Worm (Caenorhabditis elegans) whole organism, L4 larva: ENCODE results near the gene R04D3.3.
"Not testable (repeated sequence)": the region's sequence is repeated elsewhere in the genome, so short reads cannot be mapped to it uniquely, and the experiment has no call there.

Experiments used
- F10B5.3 ChIP-seq: sonication (generic microtip); optimal IDR thresholded peaks from 2 replicates; lab custom pipeline; 2016; ENCODE audit warnings: mild to moderate bottlenecking, missing genetic modification characterization, missing compliant biosample characterization
- F44E2.7 ChIP-seq: fragments of 200-800 bp; sonication (Bioruptor generic); IDR thresholded peaks from 2 replicates; pipeline ENCODE4 v2.1.2; 2022; ENCODE audit warnings: missing genetic modification characterization, missing compliant biosample characterization
- T20F7.1 ChIP-seq: fragments of 200-800 bp; sonication (Bioruptor generic); optimal IDR thresholded peaks from 2 replicates; lab custom pipeline; 2018; ENCODE audit warnings: mild to moderate bottlenecking, missing genetic modification characterization, missing compliant biosample characterization
- Y105C5A.15 ChIP-seq: fragments of 200-800 bp; sonication (Bioruptor generic); IDR thresholded peaks from 2 replicates; pipeline ENCODE4 v1.3.6; 2022; ENCODE audit warnings: missing genetic modification characterization, missing compliant biosample characterization
- Y5F2A.4 ChIP-seq: fragments of 200-800 bp; sonication (Bioruptor generic); optimal IDR thresholded peaks from 2 replicates; lab custom pipeline; 2018; ENCODE audit warnings: mild to moderate bottlenecking, missing genetic modification characterization, missing compliant biosample characterization
- aha-1 ChIP-seq: fragments of 150-350 bp; peaks from one replicate; lab custom pipeline; 2014; ENCODE audit warnings: missing biosample characterization, missing genetic modification characterization
- arid-1 ChIP-seq: fragments of 200-800 bp; sonication (Bioruptor generic); conservative IDR thresholded peaks from 2 replicates; pipeline ENCODE4 v1.3.6; 2022; ENCODE audit warnings: missing genetic modification reagents, missing genetic modification characterization, missing compliant biosample characterization
- ceh-62 ChIP-seq: sonication (generic microtip); optimal IDR thresholded peaks from 2 replicates; lab custom pipeline; 2017; ENCODE audit warnings: missing biosample characterization, missing genetic modification characterization
- daf-16 ChIP-seq, 3 experiments: sonication (generic microtip); optimal IDR thresholded peaks; 2 replicates each; lab custom pipeline; 2016 to 2017; ENCODE audit warnings: missing genetic modification characterization in 3 of 3, missing genetic modification reagents in 3 of 3, mild to moderate bottlenecking in 2 of 3, missing compliant biosample characterization in 2 of 3, missing biosample characterization in 1 of 3, moderate library complexity in 1 of 3
- dmd-6 ChIP-seq: fragments of 200-800 bp; sonication (Bioruptor generic); IDR thresholded peaks from 2 replicates; pipeline ENCODE4 v1.3.6; 2022; ENCODE audit warnings: missing genetic modification reagents, missing genetic modification characterization, missing compliant biosample characterization
- dmd-9 ChIP-seq: fragments of 200-800 bp; sonication (Bioruptor generic); IDR thresholded peaks from 2 replicates; pipeline ENCODE4 v1.3.6; 2022; ENCODE audit warnings: missing genetic modification reagents, missing genetic modification characterization, missing compliant biosample characterization
- dpl-1 ChIP-seq: fragments of 150-350 bp; optimal IDR thresholded peaks from 2 replicates; lab custom pipeline; 2014; ENCODE audit warnings: missing biosample characterization, missing genetic modification reagents, missing genetic modification characterization
- dve-1 ChIP-seq: sonication (generic microtip); optimal IDR thresholded peaks from 2 replicates; lab custom pipeline; 2017; ENCODE audit warnings: antibody characterized with exemption, mild to moderate bottlenecking, missing genetic modification characterization, missing compliant biosample characterization; ENCODE audit not compliant: insufficient read depth
- egl-27 ChIP-seq: sonication (generic microtip); optimal IDR thresholded peaks from 3 replicates; lab custom pipeline; 2017; ENCODE audit warnings: missing biosample characterization, missing genetic modification reagents, missing genetic modification characterization
- fkh-10 ChIP-seq: fragments of 150-350 bp; optimal IDR thresholded peaks from 2 replicates; lab custom pipeline; 2014; ENCODE audit warnings: missing biosample characterization, missing genetic modification reagents, missing genetic modification characterization
- fos-1 ChIP-seq: fragments of 150-350 bp; optimal IDR thresholded peaks from 2 replicates; lab custom pipeline; 2014; ENCODE audit warnings: missing biosample characterization, missing genetic modification characterization
- hlh-11 ChIP-seq: fragments of 200-800 bp; sonication (Bioruptor generic); optimal IDR thresholded peaks from 2 replicates; lab custom pipeline; 2018; ENCODE audit warnings: mild to moderate bottlenecking, missing genetic modification characterization, missing compliant biosample characterization
- lim-7 ChIP-seq: fragments of 200-800 bp; sonication (Bioruptor generic); IDR thresholded peaks from 2 replicates; pipeline ENCODE4 v1.3.6; 2022; ENCODE audit warnings: missing genetic modification characterization, missing compliant biosample characterization
- lin-1 ChIP-seq: fragments of 200-800 bp; sonication (Bioruptor generic); IDR thresholded peaks from 2 replicates; pipeline ENCODE4 v1.3.6; 2022; ENCODE audit warnings: missing genetic modification reagents, missing genetic modification characterization, missing compliant biosample characterization
- lin-38 ChIP-seq: fragments of 200-800 bp; sonication (Bioruptor generic); IDR thresholded peaks from 2 replicates; pipeline ENCODE4 v1.3.6; 2022; ENCODE audit warnings: missing genetic modification reagents, missing genetic modification characterization, missing compliant biosample characterization
- lir-3 ChIP-seq: sonication (generic microtip); optimal IDR thresholded peaks from 2 replicates; lab custom pipeline; 2016; ENCODE audit warnings: mild to moderate bottlenecking, missing genetic modification characterization, missing compliant biosample characterization
- lsy-2 ChIP-seq, 2 experiments: fragments of 150-350 bp in 1 of 2; sonication (generic microtip) in 1 of 2; optimal IDR thresholded peaks; 2 replicates each; lab custom pipeline; 2014 to 2017; ENCODE audit warnings: missing biosample characterization in 2 of 2, missing genetic modification characterization in 2 of 2
- mdl-1 ChIP-seq, 2 experiments: fragments of 150-350 bp in 1 of 2; sonication (generic microtip) in 1 of 2; optimal IDR thresholded peaks; 2 replicates each; lab custom pipeline; 2014 to 2017; ENCODE audit warnings: missing biosample characterization in 2 of 2, missing genetic modification characterization in 2 of 2
- mdt-29 ChIP-seq: fragments of 200-800 bp; sonication (Bioruptor generic); IDR thresholded peaks from 2 replicates; pipeline ENCODE4 v1.3.6; 2022; ENCODE audit warnings: missing genetic modification reagents, missing genetic modification characterization, missing compliant biosample characterization
- mep-1 ChIP-seq: fragments of 150-350 bp; sonication (generic microtip); optimal IDR thresholded peaks from 3 replicates; lab custom pipeline; 2014; ENCODE audit warnings: missing biosample characterization, missing genetic modification characterization
- mes-2 ChIP-seq: sonication (generic microtip); optimal IDR thresholded peaks from 2 replicates; lab custom pipeline; 2016; ENCODE audit warnings: missing genotype, mild to moderate bottlenecking, missing genetic modification characterization, missing compliant biosample characterization; ENCODE audit not compliant: poor library complexity, severe bottlenecking
- nhr-102 ChIP-seq: sonication (generic microtip); optimal IDR thresholded peaks from 2 replicates; lab custom pipeline; 2016; ENCODE audit warnings: mild to moderate bottlenecking, missing genetic modification characterization, moderate library complexity, missing compliant biosample characterization
- nhr-28 ChIP-seq: fragments of 150-350 bp; optimal IDR thresholded peaks from 2 replicates; lab custom pipeline; 2014; ENCODE audit warnings: missing biosample characterization, missing genetic modification characterization
- nhr-41 ChIP-seq: fragments of 200-800 bp; sonication (Bioruptor generic); IDR thresholded peaks from 2 replicates; pipeline ENCODE4 v1.3.6; 2022; ENCODE audit warnings: missing genetic modification reagents, missing genetic modification characterization, missing compliant biosample characterization
- nhr-48 ChIP-seq: sonication (generic microtip); optimal IDR thresholded peaks from 2 replicates; lab custom pipeline; 2016; ENCODE audit warnings: mild to moderate bottlenecking, missing genetic modification characterization, missing compliant biosample characterization
- nhr-6 ChIP-seq: fragments of 150-350 bp; optimal IDR thresholded peaks from 2 replicates; lab custom pipeline; 2014; ENCODE audit warnings: missing biosample characterization, missing genetic modification characterization
- pha-4 ChIP-seq, 2 experiments: fragments of 150-350 bp in 1 of 2; fragments of 200-800 bp in 1 of 2; sonication (Bioruptor generic) in 1 of 2; IDR thresholded peaks in 1 of 2; optimal IDR thresholded peaks in 1 of 2; 2 replicates each; pipeline versions ENCODE4 v1.3.6 to Lab custom; 2014 to 2022; ENCODE audit warnings: missing genetic modification characterization in 2 of 2, missing genetic modification reagents in 2 of 2, missing biosample characterization in 1 of 2, missing compliant biosample characterization in 1 of 2
- pqm-1 ChIP-seq: sonication (generic microtip); optimal IDR thresholded peaks from 2 replicates; lab custom pipeline; 2017; ENCODE audit warnings: missing biosample characterization, missing genetic modification characterization
- set-16 ChIP-seq: fragments of 200-800 bp; sonication (Bioruptor generic); IDR thresholded peaks from 2 replicates; pipeline ENCODE4 v1.3.6; 2022; ENCODE audit warnings: missing genetic modification reagents, missing genetic modification characterization, missing compliant biosample characterization
- snpc-1.2 ChIP-seq: fragments of 200-800 bp; sonication (Bioruptor generic); IDR thresholded peaks from 2 replicates; pipeline ENCODE4 v1.3.6; 2022; ENCODE audit warnings: missing genetic modification reagents, missing genetic modification characterization, missing compliant biosample characterization
- spr-3 ChIP-seq: fragments of 200-800 bp; sonication (Bioruptor generic); optimal IDR thresholded peaks from 2 replicates; lab custom pipeline; 2018; ENCODE audit warnings: mild to moderate bottlenecking, missing genetic modification characterization, missing compliant biosample characterization
- tra-1 ChIP-seq: fragments of 200-800 bp; sonication (Bioruptor generic); IDR thresholded peaks from 2 replicates; pipeline ENCODE4 v1.3.6; 2022; ENCODE audit warnings: missing genetic modification reagents, missing genetic modification characterization, missing compliant biosample characterization
- unc-39 ChIP-seq: sonication (generic microtip); optimal IDR thresholded peaks from 2 replicates; lab custom pipeline; 2017; ENCODE audit warnings: missing biosample characterization, missing genetic modification characterization
- vab-7 ChIP-seq: fragments of 200-800 bp; sonication (Bioruptor generic); IDR thresholded peaks from 2 replicates; pipeline ENCODE4 v1.3.6; 2022; ENCODE audit warnings: missing genetic modification reagents, missing genetic modification characterization, missing compliant biosample characterization
- zip-11 ChIP-seq: fragments of 200-800 bp; sonication (Bioruptor generic); IDR thresholded peaks from 2 replicates; pipeline ENCODE4 v1.3.6; 2022; ENCODE audit warnings: missing genetic modification characterization, missing compliant biosample characterization
- ztf-11 ChIP-seq: fragments of 150-350 bp; optimal IDR thresholded peaks from 2 replicates; lab custom pipeline; 2014; ENCODE audit warnings: missing biosample characterization, missing genetic modification characterization
- ztf-7 ChIP-seq: fragments of 150-350 bp; optimal IDR thresholded peaks from 2 replicates; lab custom pipeline; 2014; ENCODE audit warnings: missing biosample characterization, missing genetic modification characterization

R04D3.3 gene

ce11 chrX:13264550-13264949 lies 25.9 kb downstream of the R04D3.3 start (continued):
- peak; percentile 83 for TF ChIP-seq mdt-29 (GFP tag; lab: Robert Waterston, UW)
- TF ChIP-seq fkh-10 (GFP tag; lab: Kevin White, UChicago) = peak; percentile 63
- peak; percentile 65; the same call in 1 of the 2 replicates for TF ChIP-seq zip-11 (GFP tag; lab: Robert Waterston, UW)
- TF ChIP-seq lsy-2 (tag; optimal IDR thresholded peaks at IDR 0.05; lab: Kevin White, UChicago) = no peak
- TF ChIP-seq dpl-1 = no peak
- TF ChIP-seq spr-3 (GFP tag; lab: Kevin White, UChicago) = peak; percentile 15
- peak; percentile 98 for TF ChIP-seq aha-1
- peak; percentile 91 for TF ChIP-seq F44E2.7 (GFP tag; lab: Robert Waterston, UW)
- peak; percentile 70 for TF ChIP-seq lir-3
- TF ChIP-seq nhr-6 (tag; lab: Kevin White, UChicago) = no peak
- peak; percentile 59 to 81 for TF ChIP-seq daf-16 (GFP tag; optimal IDR thresholded peaks at IDR 0.05; lab: Kevin White, UChicago)
- TF ChIP-seq daf-16 (tag; optimal IDR thresholded peaks at IDR 0.05; lab: Kevin White, UChicago) = peak; percentile 44
- peak; percentile 71 for TF ChIP-seq nhr-48 (tag; lab: Kevin White, UChicago)
- TF ChIP-seq, all 104 proteins: peak for 66

ce11 chrX:13262195-13262594 lies 28.2 kb downstream of the R04D3.3 start, which contains the start of gene K09A11.1:
K09A11.1 (plus strand) TSS chrX:13262495.
- TF ChIP-seq fos-1 (tag; lab: Kevin White, UChicago) (no peak), mdl-1 (tag; optimal IDR thresholded peaks at IDR 0.05; lab: Kevin White, UChicago) (no peak), nhr-102 (tag; lab: Kevin White, UChicago) (no peak)

DNA sequence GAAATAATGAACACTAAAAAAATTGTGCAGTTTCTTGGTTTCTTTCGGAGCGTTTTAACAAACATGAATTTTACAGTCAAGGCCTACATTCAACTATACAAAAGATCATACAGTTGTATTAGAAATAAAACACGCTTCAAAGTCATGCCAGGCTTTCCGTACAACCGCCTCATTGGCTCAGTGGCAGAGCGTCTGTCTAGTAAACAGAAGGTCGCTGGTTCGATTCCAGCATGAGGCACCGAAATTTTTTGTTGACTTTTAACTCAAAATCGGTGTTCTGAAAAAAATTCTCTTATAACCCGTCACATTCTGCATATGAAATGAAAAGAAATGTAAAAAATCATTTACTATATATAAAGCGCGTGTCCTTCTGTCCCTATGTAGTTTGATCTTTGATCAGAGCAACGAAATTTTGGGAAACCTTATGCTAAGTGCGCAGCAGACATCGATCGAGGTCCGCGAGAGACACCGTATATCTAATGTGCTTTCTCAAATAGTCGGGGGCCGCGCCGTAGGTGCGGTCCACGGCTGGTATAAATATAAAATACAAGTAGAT lies 29.3 kb downstream of the R04D3.3 start:
- peak; percentile 70 for TF ChIP-seq lim-7
- TF ChIP-seq arid-1 (GFP tag; lab: Robert Waterston, UW) = 0 out of 2 replicates have a peak, but pooled peaks have one; percentile 33
- TF ChIP-seq tra-1 (GFP tag; lab: Robert Waterston, UW) = peak; percentile 61; the same call in 1 of the 2 replicates
- peak in 1 of 2 experiments; percentile 51 for TF ChIP-seq daf-16 (GFP tag; optimal IDR thresholded peaks at IDR 0.05; lab: Kevin White, UChicago)
- TF ChIP-seq daf-16 (tag; optimal IDR thresholded peaks at IDR 0.05; lab: Kevin White, UChicago) = peak; percentile 85
- peak; percentile 55; the same call in 1 of the 2 replicates for TF ChIP-seq vab-7
- peak; percentile 64; the same call in 1 of the 2 replicates for TF ChIP-seq snpc-1.2 (GFP tag; lab: Robert Waterston, UW)
- peak; percentile 62 for TF ChIP-seq lin-38
- TF ChIP-seq lin-1 (GFP tag; lab: Robert Waterston, UW) = 0 out of 2 replicates have a peak, but pooled peaks have one; percentile 15
- peak; percentile 49 for TF ChIP-seq mes-2 (tag; lab: Kevin White, UChicago)
- peak; percentile 4 for TF ChIP-seq pqm-1 (tag; lab: Kevin White, UChicago)
- peak; percentile 46 for TF ChIP-seq dmd-6
- TF ChIP-seq dve-1 (tag; lab: Kevin White, UChicago) = peak; percentile 59
- peak; percentile 6 for TF ChIP-seq mep-1 (tag; lab: Kevin White, UChicago)
- TF ChIP-seq pha-4 (GFP tag; IDR thresholded peaks at IDR 0.05; lab: Robert Waterston, UW) = peak; percentile 57; the same call in 1 of the 2 replicates
- not testable (repeated sequence) for TF ChIP-seq pha-4 (tag; optimal IDR thresholded peaks at IDR 0.05; lab: Kevin White, UChicago)
- TF ChIP-seq nhr-48 (tag; lab: Kevin White, UChicago) = peak; percentile 27
- TF ChIP-seq hlh-11 (tag; lab: Kevin White, UChicago) = peak; percentile 13

DNA sequence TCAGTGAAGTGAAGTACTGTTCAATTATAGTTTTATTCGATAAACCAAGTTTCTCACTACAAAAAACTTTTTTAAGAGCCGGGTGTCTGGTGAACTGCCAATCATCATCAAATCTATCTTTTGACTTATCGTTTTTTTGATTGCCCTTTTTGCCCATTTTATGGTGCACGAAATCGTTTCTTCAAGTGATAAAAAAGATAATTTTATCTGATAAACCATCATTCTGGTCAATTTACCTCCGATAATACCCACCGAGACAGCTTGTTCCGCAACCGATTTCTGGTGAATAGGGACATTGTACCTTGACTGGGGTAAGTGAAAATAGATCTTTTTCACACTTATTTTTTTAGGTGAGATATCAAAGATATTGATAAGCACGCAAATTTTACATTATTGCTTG lies 32.9 kb downstream of the R04D3.3 start, which contains the start of gene K08H2.10:
Gene K08H2.10 (plus strand): TSS at position 230 of the 400 bp plus-strand sequence.
- 0 out of 2 replicates have a peak, but pooled peaks have one; percentile 31 for TF ChIP-seq lin-1 (GFP tag; lab: Robert Waterston, UW)
- no peak for TF ChIP-seq aha-1
- TF ChIP-seq nhr-41 (GFP tag; lab: Robert Waterston, UW) = peak; percentile 44; the same call in 1 of the 2 replicates
- peak; percentile 98 for TF ChIP-seq tra-1 (GFP tag; lab: Robert Waterston, UW)
- peak; percentile 7 for TF ChIP-seq nhr-48 (tag; lab: Kevin White, UChicago)
- no peak for TF ChIP-seq dmd-9 (GFP tag; lab: Robert Waterston, UW)
- TF ChIP-seq Y5F2A.4 (GFP tag; lab: Kevin White, UChicago) = no peak
- peak; percentile 81 for TF ChIP-seq hlh-11 (tag; lab: Kevin White, UChicago)
- no peak for TF ChIP-seq Y105C5A.15 (GFP tag; lab: Robert Waterston, UW)
- TF ChIP-seq ceh-62 (tag; lab: Kevin White, UChicago) = no peak
- no peak for TF ChIP-seq F10B5.3 (tag; lab: Kevin White, UChicago)
- TF ChIP-seq dmd-6 = peak; percentile 94
- TF ChIP-seq ztf-7 (tag; lab: Kevin White, UChicago) = no peak
- TF ChIP-seq mdl-1 (tag; optimal IDR thresholded peaks at IDR 0.05; lab: Kevin White, UChicago) = no peak
- TF ChIP-seq egl-27 (tag; lab: Kevin White, UChicago) = no peak
- TF ChIP-seq set-16 = no peak
- peak; percentile 55 for TF ChIP-seq dve-1 (tag; lab: Kevin White, UChicago)
- TF ChIP-seq ztf-11 (tag; lab: Kevin White, UChicago) = no peak
- TF ChIP-seq unc-39 (tag; lab: Kevin White, UChicago) = no peak
- TF ChIP-seq pqm-1 (tag; lab: Kevin White, UChicago) = peak; percentile 88
- TF ChIP-seq nhr-28 (tag; lab: Kevin White, UChicago) = peak; percentile 66
- no peak for TF ChIP-seq T20F7.1
